Worm (Caenorhabditis elegans) whole organism, L4/young adult: ENCODE results near the gene C12D12.1.

ENCODE experiments used
- W03F9.2 ChIP-seq: fragments of 150-350 bp; optimal IDR thresholded peaks from 2 replicates; lab custom pipeline; 2014; ENCODE audit warnings: missing biosample characterization, missing genetic modification characterization
- him-1 ChIP-seq: sonication (generic microtip); optimal IDR thresholded peaks from 2 replicates; lab custom pipeline; 2016; ENCODE audit warnings: missing genotype, missing genetic modification reagents, missing genetic modification characterization, missing compliant biosample characterization

DNA sequence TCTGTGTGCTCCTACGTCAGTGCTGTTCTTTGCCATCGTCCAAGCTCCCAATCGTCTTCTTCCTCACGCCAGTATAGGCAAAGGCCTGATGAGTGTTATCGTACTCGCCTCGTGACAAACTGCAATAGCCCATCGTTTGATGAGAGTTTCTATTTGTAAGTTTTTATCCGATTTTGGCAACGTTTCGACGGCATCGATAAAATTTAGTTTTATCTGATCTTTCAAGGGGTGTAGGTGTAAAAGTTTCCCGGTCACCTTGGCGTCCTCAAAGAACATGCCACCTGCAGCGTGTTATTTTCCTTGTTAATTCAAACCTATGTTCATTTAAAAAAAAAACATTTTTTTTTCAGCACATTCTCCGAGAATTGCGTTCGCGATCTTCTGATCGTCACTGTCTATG lies 48.0 kb downstream of the C12D12.1 start:
- TF ChIP-seq W03F9.2 (tag; lab: Kevin White, UChicago) (no peak), him-1 (tag; lab: Kevin White, UChicago) (no peak)
